Worm (Caenorhabditis elegans): ENCODE data around the gene rig-6.
"Not testable (repeated sequence)": the region's sequence is repeated elsewhere in the genome, so short reads cannot be mapped to it uniquely, and the experiment has no call there.

The rig-6 gene

ce11 chrII:4811986-4812385, at the start of gene rig-6:
Gene rig-6 (minus strand): TSS chrII:4812086.
- no peak for TF ChIP-seq T22C8.4 (GFP tag; IDR thresholded peaks at IDR 0.05)
- no peak for TF ChIP-seq med-1 (GFP tag; optimal IDR thresholded peaks at IDR 0.05; ENCODE audit: insufficient read depth)
- no peak for TF ChIP-seq ztf-29 (GFP tag; IDR thresholded peaks at IDR 0.05)
- no peak for TF ChIP-seq ref-1 (GFP tag; conservative IDR thresholded peaks at IDR 0.05)
- TF ChIP-seq ztf-23 (GFP tag; IDR thresholded peaks at IDR 0.05): no peak
- TF ChIP-seq klf-2 (GFP tag; conservative IDR thresholded peaks at IDR 0.05): no peak
- TF ChIP-seq flt-1 (GFP tag; IDR thresholded peaks at IDR 0.05): no peak
- no peak for TF ChIP-seq cog-1 (tag; optimal IDR thresholded peaks at IDR 0.05)
- TF ChIP-seq tab-1 (GFP tag; IDR thresholded peaks at IDR 0.05): no peak

ce11 chrII:4860260-4860659, 48.4 kb upstream of the rig-6 start, which contains the start of the genes nspd-5 and F11G11.4:
Gene nspd-5 (minus strand): TSS chrII:4860360.
Gene F11G11.4 (plus strand): TSS chrII:4860594.
- not testable (repeated sequence) for TF ChIP-seq tab-1 (GFP tag; IDR thresholded peaks at IDR 0.05); med-1 (GFP tag; optimal IDR thresholded peaks at IDR 0.05; ENCODE audit: insufficient read depth); flt-1 (GFP tag; IDR thresholded peaks at IDR 0.05)

ce11 chrII:4858906-4859411, 47.1 kb upstream of the rig-6 start:
- TF ChIP-seq tab-1 (GFP tag; IDR thresholded peaks at IDR 0.05) (no peak), med-1 (GFP tag; optimal IDR thresholded peaks at IDR 0.05; ENCODE audit: insufficient read depth) (no peak), ztf-29 (GFP tag; IDR thresholded peaks at IDR 0.05) (no peak), T22C8.4 (GFP tag; IDR thresholded peaks at IDR 0.05) (no peak), ztf-23 (GFP tag; IDR thresholded peaks at IDR 0.05) (no peak), klf-2 (GFP tag; conservative IDR thresholded peaks at IDR 0.05) (no peak), ref-1 (GFP tag; conservative IDR thresholded peaks at IDR 0.05) (no peak), flt-1 (GFP tag; IDR thresholded peaks at IDR 0.05) (no peak), cog-1 (tag; optimal IDR thresholded peaks at IDR 0.05) (no peak)

ce11 chrII:4857873-4858364, 46.0 kb upstream of the rig-6 start, which contains the start of gene F11G11.5:
Gene F11G11.5 (plus strand): TSS chrII:4857923.
- no peak for TF ChIP-seq med-1 (GFP tag; optimal IDR thresholded peaks at IDR 0.05; ENCODE audit: insufficient read depth)
- TF ChIP-seq ref-1 (GFP tag; conservative IDR thresholded peaks at IDR 0.05): no peak

- TF ChIP-seq klf-2 (GFP tag; conservative IDR thresholded peaks at IDR 0.05): no peak
- no peak for TF ChIP-seq med-1 (GFP tag; optimal IDR thresholded peaks at IDR 0.05; ENCODE audit: insufficient read depth)
- no peak for TF ChIP-seq ref-1 (GFP tag; conservative IDR thresholded peaks at IDR 0.05)
- TF ChIP-seq ztf-29 (GFP tag; IDR thresholded peaks at IDR 0.05): no peak
- 0 out of 2 replicates have a peak, but pooled peaks have one; percentile 24 for TF ChIP-seq ztf-23 (GFP tag; IDR thresholded peaks at IDR 0.05)
- TF ChIP-seq flt-1 (GFP tag; IDR thresholded peaks at IDR 0.05): no peak
- 0 out of 2 replicates have a peak, but pooled peaks have one; percentile 13 for TF ChIP-seq T22C8.4 (GFP tag; IDR thresholded peaks at IDR 0.05)
- no peak for TF ChIP-seq tab-1 (GFP tag; IDR thresholded peaks at IDR 0.05)
Measured at ce11 chrII:4857086-4857485, 45.2 kb upstream of the rig-6 start.

ce11 chrII:4856113-4856512, 44.2 kb upstream of the rig-6 start:
- no peak for TF ChIP-seq med-1 (GFP tag; optimal IDR thresholded peaks at IDR 0.05; ENCODE audit: insufficient read depth)
- TF ChIP-seq tab-1 (GFP tag; IDR thresholded peaks at IDR 0.05): no peak
- TF ChIP-seq T22C8.4 (GFP tag; IDR thresholded peaks at IDR 0.05): no peak
- no peak for TF ChIP-seq flt-1 (GFP tag; IDR thresholded peaks at IDR 0.05)
- TF ChIP-seq ref-1 (GFP tag; conservative IDR thresholded peaks at IDR 0.05): no peak
- TF ChIP-seq cog-1 (tag; optimal IDR thresholded peaks at IDR 0.05): no peak

ce11 chrII:4855489-4855888, 43.6 kb upstream of the rig-6 start:
- no peak for TF ChIP-seq flt-1 (GFP tag; IDR thresholded peaks at IDR 0.05)
- no peak for TF ChIP-seq T22C8.4 (GFP tag; IDR thresholded peaks at IDR 0.05)
- TF ChIP-seq ref-1 (GFP tag; conservative IDR thresholded peaks at IDR 0.05): no peak
- TF ChIP-seq tab-1 (GFP tag; IDR thresholded peaks at IDR 0.05): no peak
- TF ChIP-seq med-1 (GFP tag; optimal IDR thresholded peaks at IDR 0.05; ENCODE audit: insufficient read depth): no peak
- TF ChIP-seq cog-1 (tag; optimal IDR thresholded peaks at IDR 0.05): no peak
- no peak for TF ChIP-seq klf-2 (GFP tag; conservative IDR thresholded peaks at IDR 0.05)
- no peak for TF ChIP-seq ztf-29 (GFP tag; IDR thresholded peaks at IDR 0.05)
- no peak for TF ChIP-seq ztf-23 (GFP tag; IDR thresholded peaks at IDR 0.05)

ce11 chrII:4854761-4855160, 42.9 kb upstream of the rig-6 start:
- TF ChIP-seq cog-1 (tag; optimal IDR thresholded peaks at IDR 0.05) (no peak), klf-2 (GFP tag; conservative IDR thresholded peaks at IDR 0.05) (no peak), ztf-23 (GFP tag; IDR thresholded peaks at IDR 0.05) (no peak), ref-1 (GFP tag; conservative IDR thresholded peaks at IDR 0.05) (no peak), med-1 (GFP tag; optimal IDR thresholded peaks at IDR 0.05; ENCODE audit: insufficient read depth) (no peak), ztf-29 (GFP tag; IDR thresholded peaks at IDR 0.05) (no peak), T22C8.4 (GFP tag; IDR thresholded peaks at IDR 0.05) (no peak), flt-1 (GFP tag; IDR thresholded peaks at IDR 0.05) (no peak), tab-1 (GFP tag; IDR thresholded peaks at IDR 0.05) (no peak)

ce11 chrII:4851594-4852106, 39.8 kb upstream of the rig-6 start, which contains the start of gene dnj-9:
Gene dnj-9 (plus strand): TSS chrII:4852056.
- no peak for TF ChIP-seq ztf-29 (GFP tag; IDR thresholded peaks at IDR 0.05)
- TF ChIP-seq med-1 (GFP tag; optimal IDR thresholded peaks at IDR 0.05; ENCODE audit: insufficient read depth): peak; percentile 59
- peak; percentile 54 for TF ChIP-seq cog-1 (tag; optimal IDR thresholded peaks at IDR 0.05)
- no peak for TF ChIP-seq ref-1 (GFP tag; conservative IDR thresholded peaks at IDR 0.05)
- peak; percentile 65; the same call in 1 of the 2 replicates for TF ChIP-seq flt-1 (GFP tag; IDR thresholded peaks at IDR 0.05)
- TF ChIP-seq tab-1 (GFP tag; IDR thresholded peaks at IDR 0.05): peak; percentile 22; the same call in 1 of the 2 replicates
- peak; percentile 53; the same call in 1 of the 2 replicates for TF ChIP-seq T22C8.4 (GFP tag; IDR thresholded peaks at IDR 0.05)
- peak; percentile 79 for TF ChIP-seq ztf-23 (GFP tag; IDR thresholded peaks at IDR 0.05)
- no peak; the same call in 1 of the 2 replicates for TF ChIP-seq klf-2 (GFP tag; conservative IDR thresholded peaks at IDR 0.05)

- TF ChIP-seq klf-2 (GFP tag; conservative IDR thresholded peaks at IDR 0.05) (no peak), med-1 (GFP tag; optimal IDR thresholded peaks at IDR 0.05; ENCODE audit: insufficient read depth) (no peak), T22C8.4 (GFP tag; IDR thresholded peaks at IDR 0.05) (no peak), flt-1 (GFP tag; IDR thresholded peaks at IDR 0.05) (no peak), ref-1 (GFP tag; conservative IDR thresholded peaks at IDR 0.05) (no peak), ztf-23 (GFP tag; IDR thresholded peaks at IDR 0.05) (no peak), ztf-29 (GFP tag; IDR thresholded peaks at IDR 0.05) (no peak), cog-1 (tag; optimal IDR thresholded peaks at IDR 0.05) (no peak), tab-1 (GFP tag; IDR thresholded peaks at IDR 0.05) (no peak)
Measured at ce11 chrII:4849885-4850284, 38.0 kb upstream of the rig-6 start, which contains the start of gene T23B7.3. Gene T23B7.3 (plus strand): TSS chrII:4850185.

Measured in whole organism, midembryonic.